Worm (Caenorhabditis elegans) whole organism, L2 larva: Measurements from ENCODE around the gene T02B11.4.

Experiments used
- C34F6.9 ChIP-seq: fragments of 150-350 bp; optimal IDR thresholded peaks from 2 replicates; lab custom pipeline; 2014; ENCODE audit warnings: missing biosample characterization, missing genetic modification characterization
- F13H6.1 ChIP-seq: sonication (generic microtip); optimal IDR thresholded peaks from 2 replicates; lab custom pipeline; 2016; ENCODE audit warnings: missing genetic modification characterization, missing compliant biosample characterization
- Y55F3AM.14 ChIP-seq: fragments of 200-800 bp; sonication (Bioruptor generic); optimal IDR thresholded peaks from 2 replicates; lab custom pipeline; 2018; ENCODE audit warnings: mild to moderate bottlenecking, missing genetic modification characterization, missing compliant biosample characterization
- ZK546.5 ChIP-seq: sonication (generic microtip); optimal IDR thresholded peaks from 2 replicates; lab custom pipeline; 2017; ENCODE audit warnings: missing biosample characterization, missing genetic modification characterization
- alr-1 ChIP-seq: fragments of 150-350 bp; optimal IDR thresholded peaks from 2 replicates; lab custom pipeline; 2014; ENCODE audit warnings: missing biosample characterization, missing genetic modification characterization
- ama-1 ChIP-seq: fragments of 150-350 bp; optimal IDR thresholded peaks from 2 replicates; lab custom pipeline; 2018; ENCODE audit warnings: inconsistent platforms
- blmp-1 ChIP-seq: sonication (generic microtip); optimal IDR thresholded peaks from 2 replicates; lab custom pipeline; 2017; ENCODE audit warnings: missing genetic modification characterization, mild to moderate bottlenecking, missing compliant biosample characterization, antibody characterized with exemption, moderate library complexity; ENCODE audit not compliant: insufficient read depth
- ceh-16 ChIP-seq: fragments of 150-350 bp; optimal IDR thresholded peaks from 2 replicates; lab custom pipeline; 2014; ENCODE audit warnings: missing biosample characterization, missing genetic modification characterization
- ceh-82 ChIP-seq: fragments of 150-350 bp; optimal IDR thresholded peaks from 2 replicates; lab custom pipeline; 2014; ENCODE audit warnings: missing biosample characterization, missing genetic modification characterization
- crh-2 ChIP-seq: sonication (generic microtip); optimal IDR thresholded peaks from 2 replicates; lab custom pipeline; 2017; ENCODE audit warnings: missing biosample characterization, missing genetic modification characterization
- dmd-4 ChIP-seq: sonication (generic microtip); optimal IDR thresholded peaks from 2 replicates; lab custom pipeline; 2017; ENCODE audit warnings: missing biosample characterization, missing genetic modification characterization
- egl-27 ChIP-seq: sonication (generic microtip); optimal IDR thresholded peaks from 3 replicates; lab custom pipeline; 2017; ENCODE audit warnings: missing biosample characterization, missing genetic modification reagents, missing genetic modification characterization
- elt-1 ChIP-seq: fragments of 150-350 bp; optimal IDR thresholded peaks from 2 replicates; lab custom pipeline; 2014; ENCODE audit warnings: missing biosample characterization, missing genetic modification characterization
- fos-1 ChIP-seq: fragments of 150-350 bp; optimal IDR thresholded peaks from 2 replicates; lab custom pipeline; 2014; ENCODE audit warnings: missing biosample characterization, missing genetic modification characterization
- gmeb-1 ChIP-seq: fragments of 150-350 bp; optimal IDR thresholded peaks from 2 replicates; lab custom pipeline; 2014; ENCODE audit warnings: missing biosample characterization, missing genetic modification characterization
- lin-13 ChIP-seq: fragments of 150-350 bp; optimal IDR thresholded peaks from 2 replicates; lab custom pipeline; 2014; ENCODE audit warnings: missing biosample characterization, missing genetic modification reagents, missing genetic modification characterization
- lsy-2 ChIP-seq, 2 experiments: fragments of 150-350 bp in 1 of 2; sonication (generic microtip) in 1 of 2; optimal IDR thresholded peaks; 2 replicates each; lab custom pipeline; 2014 to 2017; ENCODE audit warnings: missing biosample characterization in 2 of 2, missing genetic modification characterization in 2 of 2
- mab-5 ChIP-seq: fragments of 150-350 bp; optimal IDR thresholded peaks from 2 replicates; lab custom pipeline; 2014; ENCODE audit warnings: missing biosample characterization, missing genetic modification characterization
- mbf-1 ChIP-seq: sonication (generic microtip); optimal IDR thresholded peaks from 2 replicates; lab custom pipeline; 2017; ENCODE audit warnings: missing biosample characterization, missing genetic modification characterization
- mdl-1 ChIP-seq, 2 experiments: fragments of 150-350 bp in 1 of 2; sonication (generic microtip) in 1 of 2; optimal IDR thresholded peaks; 2 replicates each; lab custom pipeline; 2017; ENCODE audit warnings: missing biosample characterization in 2 of 2, missing genetic modification characterization in 2 of 2
- nhr-10 ChIP-seq: sonication (generic microtip); optimal IDR thresholded peaks from 2 replicates; lab custom pipeline; 2017; ENCODE audit warnings: missing biosample characterization, missing genetic modification characterization
- nhr-129 ChIP-seq: fragments of 150-350 bp; optimal IDR thresholded peaks from 2 replicates; lab custom pipeline; 2014; ENCODE audit warnings: missing biosample characterization, missing genetic modification characterization
- nhr-21 ChIP-seq: fragments of 150-350 bp; optimal IDR thresholded peaks from 2 replicates; lab custom pipeline; 2014; ENCODE audit warnings: missing biosample characterization, missing genetic modification characterization
- nhr-237 ChIP-seq: fragments of 150-350 bp; optimal IDR thresholded peaks from 2 replicates; lab custom pipeline; 2014; ENCODE audit warnings: missing biosample characterization, missing genetic modification characterization
- nhr-25 ChIP-seq: fragments of 150-350 bp; sonication (generic microtip); optimal IDR thresholded peaks from 3 replicates; lab custom pipeline; 2014; ENCODE audit warnings: missing biosample characterization, missing genetic modification characterization
- nhr-6 ChIP-seq: fragments of 150-350 bp; optimal IDR thresholded peaks from 2 replicates; lab custom pipeline; 2014; ENCODE audit warnings: missing biosample characterization, missing genetic modification characterization
- nhr-77 ChIP-seq: fragments of 150-350 bp; optimal IDR thresholded peaks from 2 replicates; lab custom pipeline; 2014; ENCODE audit warnings: missing biosample characterization, missing genetic modification characterization
- peb-1 ChIP-seq: fragments of 150-350 bp; optimal IDR thresholded peaks from 2 replicates; lab custom pipeline; 2014; ENCODE audit warnings: missing biosample characterization, missing genetic modification characterization
- sem-4 ChIP-seq: fragments of 150-350 bp; optimal IDR thresholded peaks from 2 replicates; lab custom pipeline; 2014; ENCODE audit warnings: missing biosample characterization, missing genetic modification reagents, missing genetic modification characterization
- sma-3 ChIP-seq: sonication (generic microtip); optimal IDR thresholded peaks from 2 replicates; lab custom pipeline; 2016; ENCODE audit warnings: missing genetic modification reagents, missing genetic modification characterization, missing compliant biosample characterization
- sma-9 ChIP-seq, 2 experiments: fragments of 150-350 bp in 1 of 2; sonication (generic microtip) in 1 of 2; optimal IDR thresholded peaks; 2 replicates each; lab custom pipeline; 2014 to 2016; ENCODE audit warnings: missing genetic modification characterization in 2 of 2, mild to moderate bottlenecking in 1 of 2, missing biosample characterization in 1 of 2, missing compliant biosample characterization in 1 of 2, missing genetic modification reagents in 1 of 2, moderate library complexity in 1 of 2
- snpc-4 ChIP-seq: fragments of 150-350 bp; optimal IDR thresholded peaks from 2 replicates; lab custom pipeline; 2014; ENCODE audit warnings: missing biosample characterization, missing genetic modification characterization
- unc-39 ChIP-seq: fragments of 150-350 bp; optimal IDR thresholded peaks from 2 replicates; lab custom pipeline; 2014; ENCODE audit warnings: missing biosample characterization, missing genetic modification characterization
- unc-55 ChIP-seq: fragments of 150-350 bp; sonication (generic microtip); optimal IDR thresholded peaks from 3 replicates; lab custom pipeline; 2014; ENCODE audit warnings: missing biosample characterization, missing genetic modification reagents, missing genetic modification characterization
- unc-62 ChIP-seq: fragments of 150-350 bp; optimal IDR thresholded peaks from 2 replicates; lab custom pipeline; 2014; ENCODE audit warnings: missing biosample characterization, missing genetic modification reagents, missing genetic modification characterization
- zag-1 ChIP-seq: fragments of 150-350 bp; optimal IDR thresholded peaks from 2 replicates; lab custom pipeline; 2014; ENCODE audit warnings: missing biosample characterization, missing genetic modification characterization
- ztf-11 ChIP-seq: sonication (generic microtip); optimal IDR thresholded peaks from 2 replicates; lab custom pipeline; 2017; ENCODE audit warnings: missing biosample characterization, missing genetic modification characterization
- ztf-4 ChIP-seq: fragments of 150-350 bp; optimal IDR thresholded peaks from 2 replicates; lab custom pipeline; 2014; ENCODE audit warnings: missing biosample characterization, missing genetic modification characterization

The T02B11.4 gene

ce11 chrV:908681-909080 lies 37.8 kb upstream of the T02B11.4 start:
- TF ChIP-seq ceh-16 (tag; lab: Kevin White, UChicago) (no peak), ztf-4 (no peak), C34F6.9 (tag; lab: Kevin White, UChicago) (no peak), nhr-77 (tag; lab: Kevin White, UChicago) (no peak), elt-1 (tag; lab: Kevin White, UChicago) (no peak), gmeb-1 (no peak), unc-39 (tag; lab: Kevin White, UChicago) (no peak), snpc-4 (tag; lab: Kevin White, UChicago) (no peak), mab-5 (no peak), F13H6.1 (no peak), zag-1 (tag; lab: Kevin White, UChicago) (no peak), nhr-10 (tag; lab: Kevin White, UChicago) (no peak), crh-2 (tag; lab: Kevin White, UChicago) (no peak), dmd-4 (no peak), Y55F3AM.14 (no peak), mbf-1 (no peak)

DNA sequence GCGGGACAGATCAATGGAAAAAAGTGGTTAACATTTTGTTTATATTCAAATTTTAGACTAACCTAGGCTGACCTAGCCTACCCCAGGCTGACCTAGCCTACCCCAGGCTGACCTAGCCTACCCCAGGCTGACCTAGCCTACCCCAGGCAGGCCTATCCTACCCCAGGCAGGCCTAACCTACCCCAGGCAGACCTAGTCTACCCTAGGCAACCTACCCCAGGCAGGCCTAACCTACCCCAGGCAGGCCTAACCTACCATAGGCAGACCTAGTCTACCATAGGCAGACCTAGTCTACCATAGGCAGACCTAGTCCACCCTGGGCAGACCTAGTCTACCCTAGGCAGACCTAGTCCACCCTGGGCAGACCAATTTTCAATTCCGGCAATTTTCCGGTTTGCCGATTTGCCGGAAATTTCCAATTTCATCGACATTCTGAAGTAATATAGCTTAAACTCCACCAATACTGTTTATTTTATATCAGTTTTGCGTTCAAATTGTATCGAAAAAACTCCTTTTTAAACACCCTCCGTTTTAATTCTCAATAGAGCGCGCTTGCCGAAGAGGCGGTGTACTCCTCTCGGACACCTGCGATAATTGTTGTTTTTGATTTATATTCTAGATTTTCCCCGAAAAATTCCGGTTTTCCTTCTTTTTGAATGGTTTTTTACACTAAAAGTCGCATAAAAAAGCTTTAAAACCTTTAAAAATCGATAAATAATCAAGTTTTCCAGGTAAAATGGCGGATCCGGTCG lies 33.5 kb upstream of the T02B11.4 start, which contains the start of gene trm-2A:
TSS of gene trm-2A (plus strand) at position 732 of the 752 bp plus-strand sequence.
- TF ChIP-seq mbf-1 = no peak
- TF ChIP-seq fos-1 = peak; percentile 38
- TF ChIP-seq F13H6.1 = peak; percentile 72
- peak; percentile 26 for TF ChIP-seq mab-5
- TF ChIP-seq blmp-1 (tag; lab: Kevin White, UChicago) = peak; percentile 42
- TF ChIP-seq ztf-11 (tag; lab: Kevin White, UChicago) = no peak
- TF ChIP-seq sma-3 (GFP tag; lab: Kevin White, UChicago) = peak; percentile 85
- TF ChIP-seq ZK546.5 (tag; lab: Kevin White, UChicago) = no peak
- TF ChIP-seq nhr-129 (tag; lab: Kevin White, UChicago) = peak; percentile 69
- peak; percentile 80 for TF ChIP-seq unc-55 (GFP tag; lab: Kevin White, UChicago)
- TF ChIP-seq C34F6.9 (tag; lab: Kevin White, UChicago) = peak; percentile 62
- TF ChIP-seq mdl-1 (tag; optimal IDR thresholded peaks at IDR 0.05; lab: Kevin White, UChicago) = peak in 1 of 2 experiments; percentile 4
- peak; percentile 51 to 88 for TF ChIP-seq lsy-2 (tag; optimal IDR thresholded peaks at IDR 0.05; lab: Kevin White, UChicago)
- TF ChIP-seq egl-27 (tag; lab: Kevin White, UChicago) = peak; percentile 19
- peak; percentile 69 for TF ChIP-seq nhr-21 (tag; lab: Kevin White, UChicago)
- TF ChIP-seq nhr-237 (tag; lab: Kevin White, UChicago) = peak; percentile 24
- peak; percentile 85 for TF ChIP-seq lin-13 (GFP tag; lab: Kevin White, UChicago)
- TF ChIP-seq zag-1 (tag; lab: Kevin White, UChicago) = no peak
- TF ChIP-seq snpc-4 (tag; lab: Kevin White, UChicago) = peak; percentile 59
- TF ChIP-seq nhr-77 (tag; lab: Kevin White, UChicago) = peak; percentile 14
- TF ChIP-seq alr-1 (tag; lab: Kevin White, UChicago) = no peak
- TF ChIP-seq gmeb-1 = peak; percentile 97
- no peak for TF ChIP-seq ceh-82 (tag; lab: Kevin White, UChicago)
- TF ChIP-seq nhr-25 = peak; percentile 71
- TF ChIP-seq peb-1 (tag; lab: Kevin White, UChicago) = no peak
- TF ChIP-seq crh-2 (tag; lab: Kevin White, UChicago) = peak; percentile 79
- peak; percentile 42 for TF ChIP-seq ztf-4
- peak; percentile 71 for TF ChIP-seq sem-4
- TF ChIP-seq sma-9 (GFP tag; optimal IDR thresholded peaks at IDR 0.05; lab: Kevin White, UChicago) = peak; percentile 89
- no peak for TF ChIP-seq sma-9 (tag; optimal IDR thresholded peaks at IDR 0.05; lab: Kevin White, UChicago)
- TF ChIP-seq nhr-10 (tag; lab: Kevin White, UChicago) = no peak
- peak; percentile 66 for TF ChIP-seq nhr-6 (tag; lab: Kevin White, UChicago)

DNA sequence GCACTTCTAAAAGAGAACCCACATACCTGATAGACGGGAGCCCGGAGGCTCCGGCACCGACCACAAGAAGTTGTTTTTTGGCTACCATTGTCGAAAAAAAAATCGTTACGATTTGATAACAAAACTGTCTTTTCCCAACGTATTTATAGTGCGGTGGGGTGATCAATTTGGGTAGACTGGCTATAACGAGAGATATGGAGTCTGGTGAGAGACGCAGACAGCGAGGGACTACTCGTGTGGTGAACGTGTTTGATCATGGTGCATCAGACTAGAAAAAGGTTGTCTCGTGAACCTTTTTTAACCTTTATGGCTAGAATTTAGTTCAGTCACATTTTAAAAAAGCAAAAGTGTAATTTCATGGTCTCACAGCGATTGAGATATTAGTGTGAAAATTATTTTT lies 32.5 kb upstream of the T02B11.4 start, which contains the start of gene fmo-5:
TSS of gene fmo-5 (minus strand) at position 206 of the 400 bp plus-strand sequence.
- TF ChIP-seq fos-1 = peak; percentile 12
- TF ChIP-seq alr-1 (tag; lab: Kevin White, UChicago) = no peak
- no peak for TF ChIP-seq ama-1
- no peak for TF ChIP-seq unc-39 (tag; lab: Kevin White, UChicago)
- no peak for TF ChIP-seq unc-62 (GFP tag; lab: Kevin White, UChicago)
- no peak for TF ChIP-seq snpc-4 (tag; lab: Kevin White, UChicago)
- peak; percentile 30 for TF ChIP-seq F13H6.1
- TF ChIP-seq nhr-129 (tag; lab: Kevin White, UChicago) = peak; percentile 27
- TF ChIP-seq nhr-25 = peak; percentile 62
- TF ChIP-seq nhr-21 (tag; lab: Kevin White, UChicago) = peak; percentile 57
- peak; percentile 40 for TF ChIP-seq sma-3 (GFP tag; lab: Kevin White, UChicago)
- peak; percentile 71 for TF ChIP-seq crh-2 (tag; lab: Kevin White, UChicago)
- TF ChIP-seq mdl-1 (tag; optimal IDR thresholded peaks at IDR 0.05; lab: Kevin White, UChicago) = peak; percentile 38 to 56
- TF ChIP-seq gmeb-1 = peak; percentile 62
- TF ChIP-seq sma-9 (GFP tag; optimal IDR thresholded peaks at IDR 0.05; lab: Kevin White, UChicago) = peak; percentile 69
- TF ChIP-seq sma-9 (tag; optimal IDR thresholded peaks at IDR 0.05; lab: Kevin White, UChicago) = no peak
